Worm (Caenorhabditis elegans): ENCODE results near the gene F08H9.3.
A peak's percentile ranks its signal among the peaks of the same experiment; 100 is the strongest.

DNA sequence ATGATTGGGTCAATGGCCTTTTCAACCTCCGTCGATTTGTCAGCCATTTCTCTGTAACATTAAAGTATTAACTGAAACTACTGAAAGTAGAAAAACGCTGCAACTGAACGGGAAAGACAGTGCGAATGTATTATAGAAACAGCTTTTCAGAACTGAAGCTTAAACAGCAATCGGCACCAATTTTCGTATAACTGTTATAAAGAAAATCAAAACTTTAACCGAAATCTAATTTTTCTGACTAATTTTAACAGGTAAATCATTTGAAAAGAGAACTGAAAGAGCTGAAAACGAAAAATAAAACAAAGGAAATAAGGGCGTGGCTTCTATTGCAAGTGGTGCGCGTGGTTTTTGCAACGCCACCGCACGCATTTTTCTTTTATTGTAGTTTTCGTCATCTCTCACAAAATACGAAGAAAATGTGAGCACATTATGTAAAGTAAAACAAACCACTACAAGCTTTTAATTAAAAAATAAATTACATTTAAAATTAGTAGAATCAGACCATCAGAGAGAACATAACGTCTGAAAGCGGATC is 38.1 kb downstream of the F08H9.3 start, which contains the start of gene rrsr-1:
- no peak for TF ChIP-seq ztf-29 (GFP tag; IDR thresholded peaks at IDR 0.05)
- 0 out of 2 replicates have a peak, but pooled peaks have one; percentile 41 for TF ChIP-seq flt-1 (GFP tag; IDR thresholded peaks at IDR 0.05)
